Fruit fly (Drosophila melanogaster): ENCODE results near the gene CG7394.

Gene CG7394

DNA sequence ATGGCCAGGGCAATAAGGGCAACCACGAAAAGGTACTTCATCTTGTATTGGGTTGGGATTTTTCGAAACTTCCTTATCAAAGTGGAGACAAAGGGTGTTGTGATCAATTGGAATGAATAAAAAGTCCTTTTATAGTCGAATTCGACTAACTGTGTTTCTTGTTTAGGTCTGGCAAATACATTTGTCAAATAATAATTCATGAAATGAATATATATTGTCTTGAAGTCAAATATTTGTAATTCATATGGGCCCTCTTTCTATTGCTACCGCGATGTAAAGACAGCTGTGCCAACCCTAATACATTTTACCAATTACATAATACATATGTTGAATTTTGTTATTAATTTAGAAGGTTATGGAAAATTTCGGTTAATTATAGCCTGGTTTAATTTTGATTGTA is 15.6 kb downstream of the CG7394 start, which contains the start of gene CG33271 (continued):
- no peak for TF ChIP-seq CG6791 (GFP tag; IDR thresholded peaks at IDR 0.05; ENCODE audit: partially characterized antibody)
- TF ChIP-seq lola (GFP tag; optimal IDR thresholded peaks at IDR 0.05): no peak
- peak; percentile 50 for TF ChIP-seq lab (GFP tag; optimal IDR thresholded peaks at IDR 0.05)
- TF ChIP-seq fd102C (GFP tag; optimal IDR thresholded peaks at IDR 0.05): no peak
- no peak for TF ChIP-seq Rx (GFP tag; IDR thresholded peaks at IDR 0.05)
- TF ChIP-seq CG6765 (GFP tag; optimal IDR thresholded peaks at IDR 0.05): peak; percentile 31
- peak; percentile 31 for TF ChIP-seq CG18599 (GFP tag; optimal IDR thresholded peaks at IDR 0.05)
- TF ChIP-seq CG12391 (tag; optimal IDR thresholded peaks at IDR 0.05): no peak
- no peak for TF ChIP-seq CG8281 (tag; optimal IDR thresholded peaks at IDR 0.05)
- TF ChIP-seq Bteb2 (GFP tag; optimal IDR thresholded peaks at IDR 0.05): no peak
- TF ChIP-seq Hmr (GFP tag; optimal IDR thresholded peaks at IDR 0.05): peak; percentile 41
- no peak for TF ChIP-seq CG4328 (GFP tag; optimal IDR thresholded peaks at IDR 0.05)

DNA sequence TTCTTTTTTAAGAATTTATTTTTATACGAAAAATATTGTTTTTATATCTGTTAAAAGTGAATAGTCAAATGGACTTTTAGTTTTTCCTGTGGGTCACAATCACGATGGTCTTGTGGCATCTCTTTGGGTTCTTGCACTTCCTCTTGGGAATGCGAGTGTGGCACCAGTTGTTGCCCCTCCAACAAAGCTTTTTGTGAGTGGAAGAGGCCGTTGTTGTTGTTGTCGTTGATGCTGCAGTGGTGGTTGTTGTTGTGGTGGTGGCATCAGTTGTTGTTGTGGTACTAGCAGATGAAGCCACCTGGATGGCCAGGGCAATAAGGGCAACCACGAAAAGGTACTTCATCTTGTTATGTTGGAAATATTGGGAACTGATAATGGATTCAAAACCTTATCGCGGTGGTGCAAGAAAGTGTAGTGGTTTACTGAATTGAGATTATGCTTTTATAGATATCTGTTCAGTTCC is 16.4 kb downstream of the CG7394 start, which contains the start of gene CG33270:
Gene CG33270, minus strand, starts transcription at position 413 of the 463 bp plus-strand sequence.
- TF ChIP-seq Dek (tag; optimal IDR thresholded peaks at IDR 0.05): no peak
- TF ChIP-seq jing (GFP tag; optimal IDR thresholded peaks at IDR 0.05): no peak
- peak; percentile 67 for TF ChIP-seq CG4360 (GFP tag; IDR thresholded peaks at IDR 0.05)
- peak; percentile 54; the same call in 1 of the 3 replicates for TF ChIP-seq Mrtf (GFP tag; IDR thresholded peaks at IDR 0.05)

DNA sequence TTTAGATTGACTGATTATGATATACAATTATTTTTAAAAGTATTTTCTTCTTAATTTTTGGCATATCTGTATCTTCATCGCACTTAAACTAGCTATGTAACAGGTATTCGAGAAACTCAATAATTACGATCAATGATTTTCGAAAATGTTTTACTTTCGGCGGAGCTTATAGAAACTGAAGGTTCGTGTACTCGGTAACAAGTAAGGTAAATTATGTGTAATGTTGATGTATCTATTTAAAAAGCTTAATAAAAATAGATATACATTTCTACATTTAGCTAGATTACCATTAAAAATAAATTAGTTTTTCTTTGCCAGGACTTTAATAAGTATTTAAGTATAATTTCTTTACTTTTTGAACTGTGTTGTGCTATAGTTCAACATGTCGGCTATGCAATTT is 17.1 kb downstream of the CG7394 start:
- TF ChIP-seq ab (GFP tag; optimal IDR thresholded peaks at IDR 0.05): no peak
- TF ChIP-seq CG10959 (GFP tag; IDR thresholded peaks at IDR 0.05): no peak
- TF ChIP-seq CTCF (GFP tag; optimal IDR thresholded peaks at IDR 0.05): peak; percentile 74

DNA sequence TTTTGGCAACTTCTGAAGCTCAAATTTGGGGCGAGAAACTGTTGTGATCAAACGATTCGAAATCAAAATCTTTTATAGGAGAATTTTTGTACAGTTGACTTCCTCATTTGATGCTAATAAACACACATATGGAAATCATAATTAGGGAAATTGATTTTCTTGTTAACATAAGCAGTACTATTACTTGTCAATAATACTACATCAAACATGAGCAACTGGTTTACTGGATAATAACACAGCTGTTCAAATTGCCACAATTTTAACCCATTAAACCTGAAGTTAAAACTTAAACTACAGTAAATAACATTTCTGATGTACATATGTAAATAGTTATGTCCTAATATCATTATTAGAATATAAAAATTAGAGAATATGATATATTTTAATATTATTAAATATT is 18.1 kb downstream of the CG7394 start, which contains the start of gene CG43390:
Gene CG43390, minus strand, starts transcription at position 32 of the 400 bp plus-strand sequence.
- TF ChIP-seq en (GFP tag; optimal IDR thresholded peaks at IDR 0.05): no peak
- TF ChIP-seq CG14710 (tag; optimal IDR thresholded peaks at IDR 0.05): no peak
- TF ChIP-seq cato (GFP tag; optimal IDR thresholded peaks at IDR 0.05; ENCODE audit: borderline replicate concordance): no peak
- no peak for TF ChIP-seq CG1529 (GFP tag; optimal IDR thresholded peaks at IDR 0.05)
- no peak for TF ChIP-seq Taf1 (GFP tag; IDR thresholded peaks at IDR 0.05)
- TF ChIP-seq az2 (GFP tag; optimal IDR thresholded peaks at IDR 0.05): no peak
- TF ChIP-seq Dek (tag; optimal IDR thresholded peaks at IDR 0.05): peak; percentile 72
- TF ChIP-seq CG6854 (GFP tag; optimal IDR thresholded peaks at IDR 0.05): peak; percentile 53
- no peak for TF ChIP-seq twi (tag; optimal IDR thresholded peaks at IDR 0.05)
- no peak for TF ChIP-seq Kr (GFP tag; optimal IDR thresholded peaks at IDR 0.05)
- TF ChIP-seq ftz-f1 (GFP tag; optimal IDR thresholded peaks at IDR 0.05): no peak
- TF ChIP-seq CG11085 (GFP tag; IDR thresholded peaks at IDR 0.05): no peak
- no peak for TF ChIP-seq CG15601 (tag; optimal IDR thresholded peaks at IDR 0.05)
- TF ChIP-seq cas (GFP tag; IDR thresholded peaks at IDR 0.05): no peak; the same call in 1 of the 2 replicates
- peak; percentile 59 for TF ChIP-seq CG2120 (GFP tag; optimal IDR thresholded peaks at IDR 0.05)
- TF ChIP-seq CG7963 (GFP tag; IDR thresholded peaks at IDR 0.05; ENCODE audit: partially characterized antibody): no peak
- no peak for TF ChIP-seq Xbp1 (GFP tag; optimal IDR thresholded peaks at IDR 0.05)
- TF ChIP-seq CG8281 (tag; optimal IDR thresholded peaks at IDR 0.05): peak; percentile 14
- no peak for TF ChIP-seq CG18011 (GFP tag; optimal IDR thresholded peaks at IDR 0.05)
- TF ChIP-seq Vsx1 (GFP tag; optimal IDR thresholded peaks at IDR 0.05): no peak
- no peak for TF ChIP-seq wor (GFP tag; IDR thresholded peaks at IDR 0.05)
- TF ChIP-seq CG4360 (GFP tag; IDR thresholded peaks at IDR 0.05): no peak
- no peak for TF ChIP-seq CG5180 (GFP tag; optimal IDR thresholded peaks at IDR 0.05)
- TF ChIP-seq D19B (GFP tag; optimal IDR thresholded peaks at IDR 0.05): peak; percentile 9
- TF ChIP-seq Camta (GFP tag; optimal IDR thresholded peaks at IDR 0.05): peak; percentile 7
- TF ChIP-seq Dad (GFP tag; optimal IDR thresholded peaks at IDR 0.05): no peak
- no peak for TF ChIP-seq CG33213 (GFP tag; optimal IDR thresholded peaks at IDR 0.05)
- no peak for TF ChIP-seq Opbp (GFP tag; IDR thresholded peaks at IDR 0.05; ENCODE audit: partially characterized antibody)
- TF ChIP-seq CG3065 (GFP tag; optimal IDR thresholded peaks at IDR 0.05): no peak
- TF ChIP-seq CG4820 (GFP tag; optimal IDR thresholded peaks at IDR 0.05): no peak

Data from whole organism, embryonic.